Worm (Caenorhabditis elegans) whole organism, L2 larva: ENCODE data around the gene Y54B9A.1.

Source experiments
- C34F6.9 ChIP-seq: fragments of 150-350 bp; optimal IDR thresholded peaks from 2 replicates; lab custom pipeline; 2014; ENCODE audit warnings: missing biosample characterization, missing genetic modification characterization
- ZK546.5 ChIP-seq: sonication (generic microtip); optimal IDR thresholded peaks from 2 replicates; lab custom pipeline; 2017; ENCODE audit warnings: missing biosample characterization, missing genetic modification characterization
- aly-2 ChIP-seq: fragments of 150-350 bp; optimal IDR thresholded peaks from 2 replicates; lab custom pipeline; 2014; ENCODE audit warnings: missing biosample characterization, missing genetic modification characterization
- ama-1 ChIP-seq: fragments of 150-350 bp; optimal IDR thresholded peaks from 2 replicates; lab custom pipeline; 2018; ENCODE audit warnings: inconsistent platforms
- blmp-1 ChIP-seq: sonication (generic microtip); optimal IDR thresholded peaks from 2 replicates; lab custom pipeline; 2017; ENCODE audit warnings: missing genetic modification characterization, mild to moderate bottlenecking, missing compliant biosample characterization, antibody characterized with exemption, moderate library complexity; ENCODE audit not compliant: insufficient read depth
- crh-2 ChIP-seq: sonication (generic microtip); optimal IDR thresholded peaks from 2 replicates; lab custom pipeline; 2017; ENCODE audit warnings: missing biosample characterization, missing genetic modification characterization
- lin-39 ChIP-seq: fragments of 150-350 bp; optimal IDR thresholded peaks from 2 replicates; lab custom pipeline; 2014; ENCODE audit warnings: missing biosample characterization, missing genetic modification reagents, missing genetic modification characterization
- lsy-2 ChIP-seq, 2 experiments: fragments of 150-350 bp in 1 of 2; sonication (generic microtip) in 1 of 2; optimal IDR thresholded peaks; 2 replicates each; lab custom pipeline; 2014 to 2017; ENCODE audit warnings: missing biosample characterization in 2 of 2, missing genetic modification characterization in 2 of 2
- mab-5 ChIP-seq: fragments of 150-350 bp; optimal IDR thresholded peaks from 2 replicates; lab custom pipeline; 2014; ENCODE audit warnings: missing biosample characterization, missing genetic modification characterization
- mdl-1 ChIP-seq, 2 experiments: fragments of 150-350 bp in 1 of 2; sonication (generic microtip) in 1 of 2; optimal IDR thresholded peaks; 2 replicates each; lab custom pipeline; 2017; ENCODE audit warnings: missing biosample characterization in 2 of 2, missing genetic modification characterization in 2 of 2
- nhr-21 ChIP-seq: fragments of 150-350 bp; optimal IDR thresholded peaks from 2 replicates; lab custom pipeline; 2014; ENCODE audit warnings: missing biosample characterization, missing genetic modification characterization
- nhr-23 ChIP-seq: fragments of 150-350 bp; optimal IDR thresholded peaks from 2 replicates; lab custom pipeline; 2014; ENCODE audit warnings: missing biosample characterization, missing genetic modification reagents, missing genetic modification characterization
- skn-1 ChIP-seq: sonication (generic microtip); optimal IDR thresholded peaks from 2 replicates; lab custom pipeline; 2017; ENCODE audit warnings: missing biosample characterization, missing genetic modification characterization
- snpc-4 ChIP-seq: fragments of 150-350 bp; optimal IDR thresholded peaks from 2 replicates; lab custom pipeline; 2014; ENCODE audit warnings: missing biosample characterization, missing genetic modification characterization

DNA sequence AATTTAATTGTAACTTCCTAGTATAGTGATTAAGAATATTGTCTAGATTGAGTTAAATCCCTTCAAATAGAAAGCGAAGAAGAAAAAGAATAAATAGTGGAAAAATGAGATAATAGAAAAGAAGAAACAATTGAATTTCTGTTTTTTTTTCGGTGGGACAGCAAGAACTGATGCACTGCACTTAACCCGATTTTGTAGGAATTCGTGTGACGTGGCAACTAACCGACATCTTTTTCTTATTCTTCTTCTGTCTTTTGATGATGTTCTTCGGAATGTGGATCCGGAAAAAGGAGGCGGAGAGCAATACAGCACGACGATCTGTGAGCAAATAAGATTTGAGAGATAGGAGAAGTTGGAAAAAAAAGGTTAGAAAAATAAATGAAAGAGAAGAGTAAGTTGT, 30.5 kb downstream of the Y54B9A.1 start:
- TF ChIP-seq mab-5 (tag; lab: Kevin White, UChicago) (no peak), mdl-1 (tag; optimal IDR thresholded peaks at IDR 0.05; lab: Kevin White, UChicago) (no peak), C34F6.9 (no peak), ama-1 (lab: Kevin White, UChicago) (no peak), crh-2 (tag; lab: Kevin White, UChicago) (no peak), nhr-23 (tag; lab: Kevin White, UChicago) (no peak), blmp-1 (tag; lab: Kevin White, UChicago) (no peak), lsy-2 (tag; optimal IDR thresholded peaks at IDR 0.05; lab: Kevin White, UChicago) (no peak), skn-1 (tag; lab: Kevin White, UChicago) (no peak), lin-39 (tag; lab: Kevin White, UChicago) (no peak), ZK546.5 (tag; lab: Kevin White, UChicago) (no peak), aly-2 (tag; lab: Kevin White, UChicago) (no peak), nhr-21 (no peak), snpc-4 (no peak)
